Worm (Caenorhabditis elegans): Measurements from ENCODE around the gene sly-1.

DNA sequence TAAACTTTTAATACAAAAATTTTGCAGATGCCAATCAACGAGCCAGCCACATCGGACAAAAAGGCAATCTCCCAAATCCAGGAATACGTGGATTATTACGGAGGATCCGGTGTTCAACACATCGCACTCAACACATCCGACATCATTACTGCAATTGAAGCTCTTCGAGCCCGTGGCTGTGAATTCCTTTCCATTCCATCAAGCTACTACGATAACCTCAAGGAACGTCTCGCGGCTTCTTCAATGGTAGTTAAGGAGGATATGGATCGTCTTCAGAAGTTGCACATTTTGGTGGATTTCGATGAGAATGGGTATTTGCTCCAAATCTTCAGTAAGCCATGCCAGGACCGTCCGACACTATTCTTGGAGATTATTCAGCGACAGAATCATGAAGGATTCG, 30.1 kb downstream of the sly-1 start:
- no peak for TF ChIP-seq ref-1 (GFP tag; conservative IDR thresholded peaks at IDR 0.05)
- no peak for TF ChIP-seq ztf-29 (GFP tag; IDR thresholded peaks at IDR 0.05)
- TF ChIP-seq cog-1 (tag; optimal IDR thresholded peaks at IDR 0.05) = no peak
- TF ChIP-seq ztf-23 (GFP tag; IDR thresholded peaks at IDR 0.05) = no peak
- TF ChIP-seq tab-1 (GFP tag; IDR thresholded peaks at IDR 0.05) = no peak
